Worm (Caenorhabditis elegans): ENCODE measurements around the gene Y73C8C.3.

Y73C8C.3 gene

ce11 chrV:3166260-3166659, 51.2 kb downstream of the Y73C8C.3 start, which contains the start of gene C36C5.4:
TSS of gene C36C5.4 (plus strand) at chrV:3166560.
- TF ChIP-seq ham-2 (GFP tag; optimal IDR thresholded peaks at IDR 0.05) (no peak), elt-1 (tag; optimal IDR thresholded peaks at IDR 0.05; ENCODE audit: borderline replicate concordance, insufficient read depth) (no peak), nhr-237 (tag; optimal IDR thresholded peaks at IDR 0.05) (no peak), nhr-76 (tag; optimal IDR thresholded peaks at IDR 0.05) (no peak), ceh-43 (GFP tag; optimal IDR thresholded peaks at IDR 0.05) (no peak), nhr-28 (tag; optimal IDR thresholded peaks at IDR 0.05) (no peak), lin-13 (tag; optimal IDR thresholded peaks at IDR 0.05) (no peak), drap-1 (GFP tag; optimal IDR thresholded peaks at IDR 0.05) (no peak), snpc-4 (tag; optimal IDR thresholded peaks at IDR 0.05) (no peak), zip-8 (tag; optimal IDR thresholded peaks at IDR 0.05) (no peak), cnd-1 (tag; optimal IDR thresholded peaks at IDR 0.05) (no peak), bed-3 (GFP tag; optimal IDR thresholded peaks at IDR 0.05) (no peak), nhr-2 (tag; optimal IDR thresholded peaks at IDR 0.05) (no peak), ces-1 (GFP tag; optimal IDR thresholded peaks at IDR 0.05) (no peak)
